Fruit fly (Drosophila melanogaster) whole organism: ENCODE results near the gene chinmo.

ENCODE experiments used
- CG8478 ChIP-seq: fragments of >200 bp; optimal IDR thresholded peaks from 2 replicates; lab custom pipeline; 2018; ENCODE audit warnings: inconsistent platforms
- pan ChIP-seq: fragments of >200 bp; optimal IDR thresholded peaks from 2 replicates; lab custom pipeline; 2017
- psq ChIP-seq: fragments of >200 bp; optimal IDR thresholded peaks from 2 replicates; lab custom pipeline; 2017
- usp ChIP-seq: fragments of >200 bp; optimal IDR thresholded peaks from 2 replicates; lab custom pipeline; 2017; ENCODE audit warnings: missing biosample characterization, missing genetic modification characterization, mixed read lengths

- TF ChIP-seq pan (no peak), CG8478 (no peak), usp (GFP tag; lab: Kevin White, UChicago) (no peak), psq (lab: Kevin White, UChicago) (no peak)
Measured at dm6 chr2L:1710224-1710623, 59.2 kb downstream of the chinmo start, which contains the start of the genes CG17660 and mRpL48.
